Fruit fly (Drosophila melanogaster): Measurements from ENCODE around the gene Zir.

The Zir gene

dm6 chr2L:87255-87723 is 7.2 kb upstream of the Zir start, which contains the start of gene net (continued):
- peak; percentile 12 for TF ChIP-seq dac (GFP tag; optimal IDR thresholded peaks at IDR 0.05)
- peak; percentile 72 for TF ChIP-seq CG3032 (tag; optimal IDR thresholded peaks at IDR 0.05)
- peak; percentile 33 for TF ChIP-seq Sox14 (GFP tag; optimal IDR thresholded peaks at IDR 0.05)
- peak; percentile 22 for TF ChIP-seq Lpt (GFP tag; optimal IDR thresholded peaks at IDR 0.05)
- peak; percentile 19 for TF ChIP-seq cyc (GFP tag; optimal IDR thresholded peaks at IDR 0.05)
- TF ChIP-seq salr (GFP tag; optimal IDR thresholded peaks at IDR 0.05) = peak in 1 of 2 experiments; percentile 15
- no peak for TF ChIP-seq fd85E (GFP tag; optimal IDR thresholded peaks at IDR 0.05)
- peak; percentile 47 for TF ChIP-seq CG8632 (GFP tag; optimal IDR thresholded peaks at IDR 0.05)
- TF ChIP-seq CG31627 (GFP tag; optimal IDR thresholded peaks at IDR 0.05) = no peak
- no peak for TF ChIP-seq Gug (GFP tag; IDR thresholded peaks at IDR 0.05)
- peak; percentile 34 for TF ChIP-seq fkh (GFP tag; optimal IDR thresholded peaks at IDR 0.05)
- TF ChIP-seq lz (GFP tag; optimal IDR thresholded peaks at IDR 0.05) = peak; percentile 10
- TF ChIP-seq Sox102F (GFP tag; optimal IDR thresholded peaks at IDR 0.05) = peak; percentile 59
- TF ChIP-seq CG6854 (GFP tag; optimal IDR thresholded peaks at IDR 0.05) = peak; percentile 59
- TF ChIP-seq CG6792 (GFP tag; optimal IDR thresholded peaks at IDR 0.05) = peak; percentile 36
- TF ChIP-seq Hr4 (GFP tag; optimal IDR thresholded peaks at IDR 0.05) = peak; percentile 52
- TF ChIP-seq CG6276 (GFP tag; optimal IDR thresholded peaks at IDR 0.05) = peak; percentile 72
- TF ChIP-seq Eip75B (GFP tag; optimal IDR thresholded peaks at IDR 0.05) = peak; percentile 42
- TF ChIP-seq Eip78C (GFP tag) = peak; percentile 90

dm6 chr2L:88528-88927 is 6.0 kb upstream of the Zir start:
- TF ChIP-seq CG6792 (GFP tag; optimal IDR thresholded peaks at IDR 0.05) (no peak), Blimp-1 (GFP tag; optimal IDR thresholded peaks at IDR 0.05) (peak; percentile 81), eg (GFP tag; IDR thresholded peaks at IDR 0.05) (no peak), vri (GFP tag; optimal IDR thresholded peaks at IDR 0.05) (no peak), CG6854 (GFP tag; optimal IDR thresholded peaks at IDR 0.05) (peak; percentile 8), esn (GFP tag; optimal IDR thresholded peaks at IDR 0.05) (peak; percentile 1), CG31627 (GFP tag; optimal IDR thresholded peaks at IDR 0.05) (no peak), spab (GFP tag; optimal IDR thresholded peaks at IDR 0.05) (no peak)

- TF ChIP-seq Eip78C (GFP tag) (peak; percentile 42), Met (GFP tag; optimal IDR thresholded peaks at IDR 0.05) (no peak), salr (GFP tag; optimal IDR thresholded peaks at IDR 0.05) (no peak), vri (GFP tag; optimal IDR thresholded peaks at IDR 0.05) (no peak), OdsH (GFP tag; optimal IDR thresholded peaks at IDR 0.05) (no peak), CG6854 (GFP tag; optimal IDR thresholded peaks at IDR 0.05) (no peak)
These were observed 5.4 kb upstream of the Zir start for dm6 chr2L:89158-89557.

- TF ChIP-seq Sox15 (GFP tag; optimal IDR thresholded peaks at IDR 0.05) (no peak), fkh (GFP tag; optimal IDR thresholded peaks at IDR 0.05) (no peak), Gug (GFP tag; IDR thresholded peaks at IDR 0.05) (no peak), spab (GFP tag; optimal IDR thresholded peaks at IDR 0.05) (no peak), vri (GFP tag; optimal IDR thresholded peaks at IDR 0.05) (no peak), eg (GFP tag; IDR thresholded peaks at IDR 0.05) (no peak), CG8632 (GFP tag; optimal IDR thresholded peaks at IDR 0.05) (no peak), CG11294 (GFP tag; IDR thresholded peaks at IDR 0.05) (no peak), Hr4 (GFP tag; optimal IDR thresholded peaks at IDR 0.05) (no peak)
These were observed 4.5 kb upstream of the Zir start for dm6 chr2L:90081-90480.

dm6 chr2L:91333-91732 is 3.2 kb upstream of the Zir start:
- TF ChIP-seq ss (GFP tag; optimal IDR thresholded peaks at IDR 0.05) = no peak
- TF ChIP-seq dsx (GFP tag; optimal IDR thresholded peaks at IDR 0.05; ENCODE audit: poor library complexity, severe bottlenecking) = no peak
- TF ChIP-seq pdm3 (GFP tag; optimal IDR thresholded peaks at IDR 0.05) = no peak
- no peak for TF ChIP-seq CG34406 (GFP tag; optimal IDR thresholded peaks at IDR 0.05)

Data from whole organism, prepupa.